Worm (Caenorhabditis elegans) whole organism, mixed stage, embryonic: Measurements from ENCODE around the gene str-199.

ENCODE experiments used
- M03D4.4 ChIP-seq: sonication (generic microtip); optimal IDR thresholded peaks from 2 replicates; lab custom pipeline; 2017; ENCODE audit warnings: mild to moderate bottlenecking, missing genetic modification characterization, missing compliant biosample characterization
- bed-3 ChIP-seq: fragments of 200-800 bp; sonication (Bioruptor generic); optimal IDR thresholded peaks from 3 replicates; lab custom pipeline; 2018; ENCODE audit warnings: mild to moderate bottlenecking, missing genetic modification characterization, moderate library complexity, missing compliant biosample characterization
- ceh-39 ChIP-seq: fragments of 150-350 bp; optimal IDR thresholded peaks from 2 replicates; lab custom pipeline; 2014; ENCODE audit warnings: missing biosample characterization, missing genetic modification characterization
- ceh-43 ChIP-seq: fragments of 200-800 bp; sonication (Bioruptor generic); optimal IDR thresholded peaks from 2 replicates; lab custom pipeline; 2018; ENCODE audit warnings: mild to moderate bottlenecking, missing genetic modification characterization, moderate library complexity, missing compliant biosample characterization
- ceh-83 ChIP-seq: fragments of 200-800 bp; sonication (Bioruptor generic); optimal IDR thresholded peaks from 2 replicates; lab custom pipeline; 2018; ENCODE audit warnings: mild to moderate bottlenecking, missing genetic modification characterization, missing compliant biosample characterization
- ces-1 ChIP-seq: fragments of 150-350 bp; optimal IDR thresholded peaks from 2 replicates; lab custom pipeline; 2014; ENCODE audit warnings: missing biosample characterization, missing genetic modification reagents, missing genetic modification characterization
- drap-1 ChIP-seq: fragments of 200-800 bp; sonication (Bioruptor generic); optimal IDR thresholded peaks from 3 replicates; lab custom pipeline; 2018; ENCODE audit warnings: mild to moderate bottlenecking, missing genetic modification characterization, missing compliant biosample characterization
- elt-1 ChIP-seq: sonication (generic microtip); optimal IDR thresholded peaks from 2 replicates; lab custom pipeline; 2017; ENCODE audit warnings: missing genetic modification characterization, mild to moderate bottlenecking, missing compliant biosample characterization, antibody characterized with exemption, moderate library complexity, borderline replicate concordance; ENCODE audit not compliant: insufficient read depth
- elt-3 ChIP-seq: fragments of 150-350 bp; optimal IDR thresholded peaks from 2 replicates; lab custom pipeline; 2014; ENCODE audit warnings: missing biosample characterization, missing genetic modification characterization
- flh-1 ChIP-seq: fragments of 200-800 bp; sonication (Bioruptor generic); optimal IDR thresholded peaks from 2 replicates; lab custom pipeline; 2018; ENCODE audit warnings: mild to moderate bottlenecking, missing genetic modification characterization, moderate library complexity, missing compliant biosample characterization
- ham-2 ChIP-seq: fragments of 200-800 bp; sonication (Bioruptor generic); optimal IDR thresholded peaks from 2 replicates; lab custom pipeline; 2018; ENCODE audit warnings: mild to moderate bottlenecking, missing genetic modification characterization, missing compliant biosample characterization
- hlh-1 ChIP-seq: fragments of 150-350 bp; optimal IDR thresholded peaks from 2 replicates; lab custom pipeline; 2014; ENCODE audit warnings: missing biosample characterization, missing genetic modification reagents, missing genetic modification characterization
- lin-13 ChIP-seq: fragments of 150-350 bp; optimal IDR thresholded peaks from 2 replicates; lab custom pipeline; 2014; ENCODE audit warnings: missing biosample characterization, missing genetic modification characterization
- lin-32 ChIP-seq: fragments of 200-800 bp; sonication (Bioruptor generic); optimal IDR thresholded peaks from 2 replicates; lab custom pipeline; 2018; ENCODE audit warnings: mild to moderate bottlenecking, missing genetic modification characterization, missing compliant biosample characterization
- mab-5 ChIP-seq: fragments of 150-350 bp; optimal IDR thresholded peaks from 2 replicates; lab custom pipeline; 2014; ENCODE audit warnings: missing biosample characterization, missing genetic modification characterization
- mep-1 ChIP-seq: fragments of 150-350 bp; optimal IDR thresholded peaks from 2 replicates; lab custom pipeline; 2017; ENCODE audit warnings: missing biosample characterization, missing genetic modification reagents, missing genetic modification characterization, inconsistent platforms
- mls-2 ChIP-seq: sonication (generic microtip); optimal IDR thresholded peaks from 2 replicates; lab custom pipeline; 2016; ENCODE audit warnings: mild to moderate bottlenecking, missing genetic modification characterization, moderate library complexity, missing compliant biosample characterization
- nhr-12 ChIP-seq: fragments of 150-350 bp; optimal IDR thresholded peaks from 2 replicates; lab custom pipeline; 2014; ENCODE audit warnings: missing biosample characterization, missing genetic modification characterization
- nhr-2 ChIP-seq: fragments of 150-350 bp; optimal IDR thresholded peaks from 2 replicates; lab custom pipeline; 2014; ENCODE audit warnings: missing biosample characterization, missing genetic modification characterization
- nhr-28 ChIP-seq: fragments of 150-350 bp; optimal IDR thresholded peaks from 2 replicates; lab custom pipeline; 2014; ENCODE audit warnings: missing biosample characterization, missing genetic modification characterization
- nhr-76 ChIP-seq: sonication (generic microtip); optimal IDR thresholded peaks from 2 replicates; lab custom pipeline; 2017; ENCODE audit warnings: missing biosample characterization, missing genetic modification characterization
- pha-4 ChIP-seq: fragments of 150-350 bp; optimal IDR thresholded peaks from 2 replicates; lab custom pipeline; 2018; ENCODE audit warnings: missing biosample characterization, missing genetic modification reagents, missing genetic modification characterization
- sem-2 ChIP-seq: fragments of 200-800 bp; sonication (Bioruptor generic); optimal IDR thresholded peaks from 2 replicates; lab custom pipeline; 2018; ENCODE audit warnings: mild to moderate bottlenecking, missing genetic modification characterization, missing compliant biosample characterization
- snpc-4 ChIP-seq: fragments of 150-350 bp; optimal IDR thresholded peaks from 2 replicates; lab custom pipeline; 2014; ENCODE audit warnings: missing biosample characterization, missing genetic modification characterization
- sptf-1 ChIP-seq: sonication (generic microtip); optimal IDR thresholded peaks from 2 replicates; lab custom pipeline; 2017; ENCODE audit warnings: mild to moderate bottlenecking, missing genetic modification characterization, moderate library complexity, missing compliant biosample characterization
- tbx-8 ChIP-seq: fragments of 200-800 bp; sonication (Bioruptor generic); optimal IDR thresholded peaks from 2 replicates; lab custom pipeline; 2018; ENCODE audit warnings: mild to moderate bottlenecking, missing genetic modification characterization, moderate library complexity, missing compliant biosample characterization
- unc-120 ChIP-seq: sonication (generic microtip); optimal IDR thresholded peaks from 2 replicates; lab custom pipeline; 2017; ENCODE audit warnings: missing genetic modification characterization, missing compliant biosample characterization; ENCODE audit not compliant: poor library complexity, severe bottlenecking
- unc-39 ChIP-seq: fragments of 150-350 bp; optimal IDR thresholded peaks from 2 replicates; lab custom pipeline; 2014; ENCODE audit warnings: missing biosample characterization, missing genetic modification characterization
- unc-62 ChIP-seq: fragments of 150-350 bp; optimal IDR thresholded peaks from 2 replicates; lab custom pipeline; 2014; ENCODE audit warnings: missing biosample characterization, missing genetic modification reagents, missing genetic modification characterization
- zip-8 ChIP-seq: fragments of 150-350 bp; optimal IDR thresholded peaks from 2 replicates; lab custom pipeline; 2014; ENCODE audit warnings: missing biosample characterization, missing genetic modification characterization
- ztf-11 ChIP-seq: fragments of 150-350 bp; optimal IDR thresholded peaks from 2 replicates; lab custom pipeline; 2014; ENCODE audit warnings: missing biosample characterization, missing genetic modification characterization

Gene str-199

DNA sequence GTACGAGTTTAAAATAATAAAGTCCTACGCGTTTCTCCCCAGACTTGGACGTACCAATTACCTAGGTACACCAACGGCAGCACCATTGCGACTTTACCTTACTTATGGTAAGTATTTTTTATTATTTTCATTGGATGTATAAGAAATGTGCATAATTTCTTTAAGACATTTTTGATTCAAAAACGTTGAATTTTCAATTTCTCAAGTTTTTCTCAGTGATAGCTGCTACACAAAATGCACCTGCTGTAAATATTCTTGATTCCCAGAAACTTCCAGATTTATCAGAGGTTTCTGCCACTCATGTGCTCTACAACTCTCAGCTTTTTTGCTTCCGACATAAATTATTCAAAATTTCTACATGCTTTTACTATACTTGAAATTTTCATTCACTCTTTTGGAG lies 8.3 kb downstream of the str-199 start, which contains the start of gene srh-159:
Gene srh-159, plus strand, starts transcription at position 301 of the 400 bp plus-strand sequence.
- TF ChIP-seq ceh-83 (GFP tag; lab: Kevin White, UChicago) (no peak), unc-120 (tag; lab: Kevin White, UChicago) (no peak), tbx-8 (GFP tag; lab: Kevin White, UChicago) (no peak), sptf-1 (tag; lab: Kevin White, UChicago) (no peak), nhr-76 (no peak), nhr-2 (tag; lab: Kevin White, UChicago) (no peak), lin-32 (GFP tag; lab: Kevin White, UChicago) (no peak), lin-13 (tag; lab: Kevin White, UChicago) (no peak), mab-5 (tag; lab: Kevin White, UChicago) (no peak), ham-2 (GFP tag; lab: Kevin White, UChicago) (no peak), drap-1 (no peak), unc-39 (tag; lab: Kevin White, UChicago) (no peak), ces-1 (GFP tag; lab: Kevin White, UChicago) (no peak), elt-1 (tag; lab: Kevin White, UChicago) (no peak), zip-8 (tag; lab: Kevin White, UChicago) (no peak), M03D4.4 (tag; lab: Kevin White, UChicago) (no peak), mls-2 (tag; lab: Kevin White, UChicago) (no peak), snpc-4 (tag; lab: Kevin White, UChicago) (no peak), ceh-39 (tag; lab: Kevin White, UChicago) (no peak)

ce11 chrV:17178457-17178856 lies 11.8 kb downstream of the str-199 start, which contains the start of gene srh-174:
srh-174 (plus strand) TSS chrV:17178757.
- TF ChIP-seq ceh-39 (tag; lab: Kevin White, UChicago) (no peak), mab-5 (tag; lab: Kevin White, UChicago) (no peak), pha-4 (tag; lab: Kevin White, UChicago) (no peak), elt-3 (tag; lab: Kevin White, UChicago) (no peak), sem-2 (GFP tag; lab: Kevin White, UChicago) (no peak), ceh-83 (GFP tag; lab: Kevin White, UChicago) (no peak), unc-39 (tag; lab: Kevin White, UChicago) (no peak), ceh-43 (GFP tag; lab: Kevin White, UChicago) (no peak), lin-32 (GFP tag; lab: Kevin White, UChicago) (no peak), drap-1 (no peak), nhr-76 (no peak), nhr-28 (no peak), tbx-8 (GFP tag; lab: Kevin White, UChicago) (no peak), hlh-1 (tag; lab: Kevin White, UChicago) (no peak), sptf-1 (tag; lab: Kevin White, UChicago) (no peak)

- no peak for TF ChIP-seq ceh-83 (GFP tag; lab: Kevin White, UChicago)
- TF ChIP-seq pha-4 (tag; lab: Kevin White, UChicago) = no peak
- TF ChIP-seq ztf-11 (tag; lab: Kevin White, UChicago) = no peak
- TF ChIP-seq flh-1 (GFP tag; lab: Kevin White, UChicago) = no peak
- TF ChIP-seq, all 35 proteins: peak for 0
Measured at ce11 chrV:17177967-17178366, 12.3 kb downstream of the str-199 start, which contains the start of gene srsx-1. srsx-1 (minus strand) TSS chrV:17178067.

DNA sequence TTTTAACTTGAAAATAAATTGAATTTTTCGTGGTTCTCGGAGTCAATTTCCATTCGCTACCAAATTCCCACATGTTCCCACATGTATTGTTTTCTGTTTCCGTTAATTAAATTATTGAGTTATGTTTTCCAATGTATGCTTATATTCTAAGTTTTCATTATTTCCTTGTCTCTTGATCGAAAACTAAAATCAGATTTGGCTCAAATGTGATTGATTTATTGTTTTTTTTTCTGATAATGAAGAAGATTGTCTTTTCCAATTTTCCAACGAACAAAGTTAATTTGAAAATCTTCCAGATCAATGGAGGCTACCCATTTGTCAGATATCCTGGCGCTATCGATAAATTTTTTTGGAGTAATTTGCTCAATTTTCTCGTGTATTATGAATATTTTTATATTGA lies 16.6 kb downstream of the str-199 start, which contains the start of gene srbc-25:
Gene srbc-25, plus strand, starts transcription at position 301 of the 400 bp plus-strand sequence.
- TF ChIP-seq hlh-1 (tag; lab: Kevin White, UChicago) (no peak), sem-2 (GFP tag; lab: Kevin White, UChicago) (no peak), nhr-12 (tag; lab: Kevin White, UChicago) (no peak), tbx-8 (GFP tag; lab: Kevin White, UChicago) (no peak), bed-3 (GFP tag; lab: Kevin White, UChicago) (no peak), elt-3 (tag; lab: Kevin White, UChicago) (no peak), ces-1 (GFP tag; lab: Kevin White, UChicago) (no peak), ztf-11 (tag; lab: Kevin White, UChicago) (no peak), unc-39 (tag; lab: Kevin White, UChicago) (no peak), unc-62 (GFP tag; lab: Kevin White, UChicago) (no peak), zip-8 (tag; lab: Kevin White, UChicago) (no peak), flh-1 (GFP tag; lab: Kevin White, UChicago) (no peak), mls-2 (tag; lab: Kevin White, UChicago) (no peak), unc-120 (tag; lab: Kevin White, UChicago) (no peak), elt-1 (tag; lab: Kevin White, UChicago) (no peak), mep-1 (tag; lab: Kevin White, UChicago) (no peak), mab-5 (tag; lab: Kevin White, UChicago) (no peak)
